Worm (Caenorhabditis elegans) whole organism, L1 larva: ENCODE measurements around the gene F08F3.10.

ENCODE experiments used
- alr-1 ChIP-seq: fragments of 200-800 bp; sonication (Bioruptor generic); optimal IDR thresholded peaks from 2 replicates; lab custom pipeline; 2018; ENCODE audit warnings: borderline replicate concordance, mild to moderate bottlenecking, missing genetic modification characterization, missing compliant biosample characterization
- egl-27 ChIP-seq, 2 experiments: fragments of 150-350 bp in 1 of 2; sonication (generic microtip); optimal IDR thresholded peaks; 3 replicates each; lab custom pipeline; 2017 to 2018; ENCODE audit warnings: missing biosample characterization in 2 of 2, missing genetic modification characterization in 2 of 2, missing genetic modification reagents in 2 of 2
- tbx-2 ChIP-seq: sonication (generic microtip); optimal IDR thresholded peaks from 2 replicates; lab custom pipeline; 2016; ENCODE audit warnings: missing genetic modification characterization, missing compliant biosample characterization
- tlp-1 ChIP-seq: fragments of 150-350 bp; optimal IDR thresholded peaks from 2 replicates; lab custom pipeline; 2014; ENCODE audit warnings: missing biosample characterization, missing genetic modification characterization
- unc-30 ChIP-seq: sonication (generic microtip); optimal IDR thresholded peaks from 2 replicates; lab custom pipeline; 2017; ENCODE audit warnings: missing biosample characterization, missing genetic modification characterization

DNA sequence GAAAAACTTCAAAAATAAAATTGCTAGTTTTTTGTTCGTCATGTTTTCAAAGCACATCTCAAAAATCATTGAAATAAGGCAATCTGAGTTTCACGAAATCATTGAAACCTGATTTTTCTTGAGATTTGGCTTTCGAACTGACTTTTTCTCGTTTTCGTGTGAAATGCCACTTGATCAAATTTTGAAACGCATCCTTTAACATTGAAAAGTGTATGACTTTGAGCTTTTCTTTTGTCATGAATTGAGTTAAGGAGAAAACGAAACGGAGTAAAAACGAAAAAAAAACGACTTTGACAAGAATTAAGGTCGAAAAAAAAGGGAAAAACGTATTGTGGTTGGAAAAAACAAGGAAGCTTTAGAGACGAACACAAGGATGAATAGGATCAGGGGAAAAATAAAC is 41.8 kb downstream of the F08F3.10 start:
- TF ChIP-seq tbx-2 (tag; lab: Kevin White, UChicago) (no peak), tlp-1 (tag; lab: Kevin White, UChicago) (no peak), alr-1 (no peak), unc-30 (no peak), egl-27 (tag; optimal IDR thresholded peaks at IDR 0.05; lab: Kevin White, UChicago) (no peak)
